Fruit fly (Drosophila melanogaster) S2 (cell line): ENCODE measurements around the gene EndoU.

Experiments used
- CG8478 ChIP-seq: fragments of >200 bp; optimal IDR thresholded peaks from 2 replicates; lab custom pipeline; 2018
- CTCF ChIP-seq, 2 experiments: fragments of >200 bp; optimal IDR thresholded peaks; 2 replicates each; lab custom pipeline; 2018

DNA sequence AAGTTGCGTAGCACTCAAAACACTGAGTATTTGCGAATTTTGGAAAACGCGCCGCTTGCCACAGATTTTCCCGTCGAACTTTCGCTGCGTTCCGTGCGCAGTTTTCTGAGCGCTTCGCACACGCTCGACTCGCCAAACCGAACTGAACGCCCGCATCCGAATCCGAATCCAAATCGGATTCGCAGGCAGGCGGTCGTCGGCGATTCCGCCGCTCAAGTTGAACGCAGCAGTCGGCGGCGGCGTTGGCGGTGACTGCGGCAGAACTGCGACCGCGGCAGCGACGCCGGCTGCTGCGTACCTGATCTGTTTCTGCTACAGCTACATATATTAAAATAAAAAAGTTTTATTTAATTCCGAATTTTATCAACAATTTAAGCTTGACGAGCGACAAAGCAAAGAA, 32.6 kb upstream of the EndoU start, which contains the start of gene CG31183:
- no peak for TF ChIP-seq CTCF (optimal IDR thresholded peaks at IDR 0.05; lab: Kevin White, UChicago)
- no peak for TF ChIP-seq CG8478 (lab: Kevin White, UChicago)
